Worm (Caenorhabditis elegans): ENCODE data around the gene him-4.

him-4 gene

DNA sequence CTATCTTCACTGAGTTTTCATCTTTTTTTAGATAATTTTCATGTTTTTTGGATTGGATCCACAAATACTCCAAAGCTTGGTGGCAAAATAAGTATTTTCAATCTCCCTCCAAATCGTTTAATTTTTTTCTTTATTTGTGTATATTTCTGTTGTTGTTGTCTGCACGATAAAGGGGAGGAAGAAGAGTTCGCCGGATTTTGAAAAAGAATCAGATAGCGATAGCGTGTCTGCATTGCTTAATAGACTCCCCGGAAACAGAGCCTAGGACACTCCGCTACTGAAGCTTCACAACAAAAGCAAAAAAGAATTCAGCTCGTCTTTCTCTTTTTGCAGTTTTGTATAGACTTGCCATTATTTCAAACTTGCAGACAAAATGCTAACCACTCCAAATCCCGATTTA is 60.1 kb downstream of the him-4 start, which contains the start of gene T09B9.5:
Gene T09B9.5 (plus strand): TSS at position 301 of the 400 bp plus-strand sequence.
- TF ChIP-seq C34F6.9 (tag; optimal IDR thresholded peaks at IDR 0.05) (no peak), egl-27 (tag; optimal IDR thresholded peaks at IDR 0.05) (no peak), lin-13 (GFP tag; optimal IDR thresholded peaks at IDR 0.05) (no peak), nhr-129 (tag; optimal IDR thresholded peaks at IDR 0.05) (no peak), ceh-82 (tag; optimal IDR thresholded peaks at IDR 0.05) (no peak), mdl-1 (tag; optimal IDR thresholded peaks at IDR 0.05) (no peak), unc-55 (GFP tag; optimal IDR thresholded peaks at IDR 0.05) (no peak), dmd-4 (tag; optimal IDR thresholded peaks at IDR 0.05) (no peak), fos-1 (tag; optimal IDR thresholded peaks at IDR 0.05) (no peak), sma-9 (GFP tag; optimal IDR thresholded peaks at IDR 0.05) (no peak), sma-9 (tag; optimal IDR thresholded peaks at IDR 0.05) (no peak), sem-4 (tag; optimal IDR thresholded peaks at IDR 0.05) (no peak), ztf-11 (tag; optimal IDR thresholded peaks at IDR 0.05) (no peak), Y55F3AM.14 (GFP tag; optimal IDR thresholded peaks at IDR 0.05) (no peak), lsy-2 (tag; optimal IDR thresholded peaks at IDR 0.05) (no peak), zag-1 (tag; optimal IDR thresholded peaks at IDR 0.05) (no peak), skn-1 (tag; optimal IDR thresholded peaks at IDR 0.05) (no peak), nhr-21 (tag; optimal IDR thresholded peaks at IDR 0.05) (no peak), peb-1 (tag; optimal IDR thresholded peaks at IDR 0.05) (no peak), lin-39 (tag; optimal IDR thresholded peaks at IDR 0.05) (no peak), ztf-4 (tag; optimal IDR thresholded peaks at IDR 0.05) (no peak)

DNA sequence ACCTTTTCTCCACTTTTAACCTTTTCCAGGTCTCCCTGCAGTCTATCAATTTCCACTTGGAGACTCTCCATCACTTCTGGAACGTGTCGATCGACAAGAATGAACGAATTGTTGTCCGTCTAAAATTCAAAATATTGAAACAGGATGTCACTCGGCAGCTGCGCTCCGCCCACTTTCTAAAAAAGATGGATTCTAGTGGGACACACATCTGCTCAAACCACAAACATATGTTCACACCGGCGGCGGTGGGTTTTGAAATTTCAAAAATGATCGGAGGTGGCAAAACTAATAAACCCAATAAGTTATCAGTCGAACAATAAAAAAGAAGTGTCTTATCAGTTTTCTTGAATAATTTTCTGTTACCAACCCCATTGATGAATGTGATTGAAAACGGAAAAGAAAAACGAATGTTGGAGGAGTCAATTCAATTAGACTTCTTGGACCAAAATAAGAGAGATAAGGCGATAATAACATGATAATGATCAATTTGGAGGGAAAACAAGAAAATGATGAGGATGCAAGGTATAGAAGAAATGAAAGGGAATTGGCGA is 65.1 kb downstream of the him-4 start:
- TF ChIP-seq nhr-6 (tag; optimal IDR thresholded peaks at IDR 0.05), result no peak
- TF ChIP-seq fos-1 (tag; optimal IDR thresholded peaks at IDR 0.05), result peak; percentile 51

DNA sequence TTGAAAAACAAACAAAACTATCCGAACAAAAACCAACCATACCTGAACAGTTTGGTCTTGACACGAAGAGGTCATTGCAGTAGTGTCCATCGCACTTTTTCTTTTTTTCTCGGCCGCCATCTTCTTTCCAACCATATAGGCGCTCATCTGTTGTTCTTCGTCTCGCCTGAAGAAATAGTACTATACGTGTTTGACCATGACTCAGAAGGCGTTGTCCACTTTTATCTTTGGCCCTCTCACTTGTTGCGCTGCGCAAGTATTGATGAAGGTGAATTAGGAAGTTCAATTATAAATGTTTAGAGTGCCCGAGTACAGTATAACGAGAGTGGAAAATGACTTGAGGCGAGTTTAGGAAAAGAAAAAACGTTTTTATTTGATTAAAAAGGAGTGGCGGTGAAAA is 68.5 kb downstream of the him-4 start:
- TF ChIP-seq sma-3 (GFP tag; optimal IDR thresholded peaks at IDR 0.05) (peak; percentile 4), nhr-10 (tag; optimal IDR thresholded peaks at IDR 0.05) (no peak), zag-1 (tag; optimal IDR thresholded peaks at IDR 0.05) (no peak), unc-62 (GFP tag; optimal IDR thresholded peaks at IDR 0.05) (no peak), dmd-4 (tag; optimal IDR thresholded peaks at IDR 0.05) (no peak), nhr-21 (tag; optimal IDR thresholded peaks at IDR 0.05) (no peak), ztf-11 (tag; optimal IDR thresholded peaks at IDR 0.05) (no peak), blmp-1 (tag; optimal IDR thresholded peaks at IDR 0.05; ENCODE audit: insufficient read depth) (peak; percentile 22), sem-4 (tag; optimal IDR thresholded peaks at IDR 0.05) (peak; percentile 9), sma-9 (GFP tag; optimal IDR thresholded peaks at IDR 0.05) (peak; percentile 11), sma-9 (tag; optimal IDR thresholded peaks at IDR 0.05) (no peak), fos-1 (tag; optimal IDR thresholded peaks at IDR 0.05) (peak; percentile 72), peb-1 (tag; optimal IDR thresholded peaks at IDR 0.05) (no peak)

- no peak for TF ChIP-seq mab-5 (tag; optimal IDR thresholded peaks at IDR 0.05)
- TF ChIP-seq nhr-11 (tag; optimal IDR thresholded peaks at IDR 0.05), result no peak
- TF ChIP-seq unc-62 (GFP tag; optimal IDR thresholded peaks at IDR 0.05), result no peak
Observed at ce11 chrX:9789110-9789509, 71.7 kb downstream of the him-4 start, which contains the start of gene F36G3.1. F36G3.1 (minus strand) TSS chrX:9789210.

DNA sequence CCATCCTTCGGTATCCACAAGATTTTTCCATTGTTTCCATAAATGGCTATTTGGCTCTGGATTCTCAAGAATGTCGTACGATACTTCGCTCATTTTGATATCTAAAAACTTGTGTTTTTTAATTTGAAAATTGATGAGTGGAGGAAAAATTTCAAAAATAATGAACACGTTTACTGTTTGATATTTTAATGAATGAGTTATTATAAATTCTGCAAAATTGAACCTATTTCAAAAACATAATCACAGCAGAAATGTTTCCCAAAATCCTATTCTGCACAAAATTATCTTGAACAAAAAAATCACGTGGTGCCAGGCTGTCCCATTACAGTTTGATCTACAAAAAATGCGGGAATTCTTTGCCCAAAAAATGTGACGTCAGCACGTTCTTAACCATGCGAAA is 76.8 kb downstream of the him-4 start, which contains the start of gene F36G3.2:
Gene F36G3.2 (minus strand): TSS at position 101 of the 400 bp plus-strand sequence.
- TF ChIP-seq ztf-4 (tag; optimal IDR thresholded peaks at IDR 0.05), result no peak
- TF ChIP-seq nhr-12 (tag; optimal IDR thresholded peaks at IDR 0.05), result no peak
- no peak for TF ChIP-seq lin-11 (tag; optimal IDR thresholded peaks at IDR 0.05)
- no peak for TF ChIP-seq ZK546.5 (tag; optimal IDR thresholded peaks at IDR 0.05)
- TF ChIP-seq unc-62 (GFP tag; optimal IDR thresholded peaks at IDR 0.05), result no peak
- TF ChIP-seq mdl-1 (tag; optimal IDR thresholded peaks at IDR 0.05), result no peak
- TF ChIP-seq nhr-21 (tag; optimal IDR thresholded peaks at IDR 0.05), result no peak
- TF ChIP-seq elt-1 (tag; optimal IDR thresholded peaks at IDR 0.05), result no peak
- no peak for TF ChIP-seq egl-27 (tag; optimal IDR thresholded peaks at IDR 0.05)
- TF ChIP-seq unc-39 (tag; optimal IDR thresholded peaks at IDR 0.05), result no peak
- TF ChIP-seq lin-39 (tag; optimal IDR thresholded peaks at IDR 0.05), result no peak
- no peak for TF ChIP-seq nhr-129 (tag; optimal IDR thresholded peaks at IDR 0.05)
- TF ChIP-seq ama-1 (optimal IDR thresholded peaks at IDR 0.05), result no peak
- no peak for TF ChIP-seq mbf-1 (tag; optimal IDR thresholded peaks at IDR 0.05)
- no peak for TF ChIP-seq aly-2 (tag; optimal IDR thresholded peaks at IDR 0.05)
- no peak for TF ChIP-seq ceh-82 (tag; optimal IDR thresholded peaks at IDR 0.05)
- TF ChIP-seq nhr-77 (tag; optimal IDR thresholded peaks at IDR 0.05), result no peak
- TF ChIP-seq mab-5 (tag; optimal IDR thresholded peaks at IDR 0.05), result no peak
- no peak for TF ChIP-seq blmp-1 (tag; optimal IDR thresholded peaks at IDR 0.05; ENCODE audit: insufficient read depth)
